Worm (Caenorhabditis elegans) whole organism, young adult: ENCODE results near the gene tgt-1.

ENCODE experiments used
- B0019.2 ChIP-seq: fragments of 200-800 bp; sonication (Bioruptor generic); conservative IDR thresholded peaks from 2 replicates; pipeline ENCODE4 v1.3.6; 2022; ENCODE audit warnings: missing genetic modification reagents, missing genetic modification characterization, missing compliant biosample characterization
- B0336.3 ChIP-seq: fragments of 200-800 bp; sonication (Bioruptor generic); IDR thresholded peaks from 2 replicates; pipeline ENCODE4 v1.3.6; 2022; ENCODE audit warnings: missing genetic modification characterization, missing compliant biosample characterization
- D2030.7 ChIP-seq: fragments of 200-800 bp; sonication (Bioruptor generic); IDR thresholded peaks from 2 replicates; pipeline ENCODE4 v1.3.6; 2022; ENCODE audit warnings: missing genetic modification reagents, missing genetic modification characterization, missing compliant biosample characterization
- F49E8.2 ChIP-seq: sonication (generic microtip); optimal IDR thresholded peaks from 3 replicates; lab custom pipeline; 2017; ENCODE audit warnings: missing genetic modification characterization, mild to moderate bottlenecking, missing compliant biosample characterization, antibody characterized with exemption, moderate library complexity; ENCODE audit not compliant: insufficient read depth
- F57C9.4 ChIP-seq: sonication (generic microtip); optimal IDR thresholded peaks from 2 replicates; lab custom pipeline; 2017; ENCODE audit warnings: mild to moderate bottlenecking, missing genetic modification characterization, missing compliant biosample characterization
- K11D2.4 ChIP-seq: fragments of 200-800 bp; sonication (Bioruptor generic); IDR thresholded peaks from 2 replicates; pipeline ENCODE4 v1.3.6; 2022; ENCODE audit warnings: missing genetic modification reagents, missing genetic modification characterization, missing compliant biosample characterization
- Y53G8AR.9 ChIP-seq: fragments of 200-800 bp; sonication (Bioruptor generic); conservative IDR thresholded peaks from 2 replicates; pipeline ENCODE4 v1.3.6; 2022; ENCODE audit warnings: missing genetic modification reagents, missing genetic modification characterization, missing compliant biosample characterization
- Y56A3A.18 ChIP-seq: fragments of 200-800 bp; sonication (Bioruptor generic); IDR thresholded peaks from 2 replicates; pipeline ENCODE4 v1.3.6; 2022; ENCODE audit warnings: missing genetic modification reagents, missing genetic modification characterization, missing compliant biosample characterization
- ama-1 ChIP-seq, 3 experiments: fragments of 150-350 bp in 1 of 3; sonication (generic microtip) in 2 of 3; optimal IDR thresholded peaks; 2 replicates each; lab custom pipeline; 2014 to 2018; ENCODE audit warnings: missing biosample characterization in 2 of 3, missing genetic modification characterization in 2 of 3, missing genetic modification reagents in 2 of 3
- aptf-3 ChIP-seq: fragments of 200-800 bp; sonication (Bioruptor generic); IDR thresholded peaks from 2 replicates; pipeline ENCODE4 v1.3.6; 2022; ENCODE audit warnings: missing genetic modification characterization, missing compliant biosample characterization
- attf-3 ChIP-seq: fragments of 200-800 bp; sonication (Bioruptor generic); conservative IDR thresholded peaks from 2 replicates; pipeline ENCODE4 v1.3.6; 2022; ENCODE audit warnings: missing genetic modification reagents, missing genetic modification characterization, missing compliant biosample characterization
- attf-6 ChIP-seq: fragments of 200-800 bp; sonication (Bioruptor generic); IDR thresholded peaks from 2 replicates; pipeline ENCODE4 v1.3.6; 2022; ENCODE audit warnings: missing genetic modification reagents, missing genetic modification characterization, missing compliant biosample characterization
- bed-1 ChIP-seq: fragments of 200-800 bp; sonication (Bioruptor generic); IDR thresholded peaks from 2 replicates; pipeline ENCODE4 v1.3.6; 2022; ENCODE audit warnings: missing genetic modification reagents, missing genetic modification characterization, missing compliant biosample characterization
- ceh-79 ChIP-seq: sonication (generic microtip); optimal IDR thresholded peaks from 2 replicates; lab custom pipeline; 2017; ENCODE audit warnings: mild to moderate bottlenecking, missing genetic modification characterization, missing compliant biosample characterization
- ceh-91 ChIP-seq: fragments of 200-800 bp; sonication (Bioruptor generic); IDR thresholded peaks from 2 replicates; pipeline ENCODE4 v1.3.6; 2022; ENCODE audit warnings: missing genetic modification reagents, missing genetic modification characterization, missing compliant biosample characterization
- dpff-1 ChIP-seq: sonication (generic microtip); optimal IDR thresholded peaks from 2 replicates; lab custom pipeline; 2017; ENCODE audit warnings: mild to moderate bottlenecking, missing genetic modification characterization, missing compliant biosample characterization
- dpl-1 ChIP-seq: fragments of 150-350 bp; optimal IDR thresholded peaks from 2 replicates; lab custom pipeline; 2014; ENCODE audit warnings: missing biosample characterization, missing genetic modification reagents, missing genetic modification characterization
- efl-1 ChIP-seq: fragments of 150-350 bp; optimal IDR thresholded peaks from 2 replicates; lab custom pipeline; 2014; ENCODE audit warnings: missing biosample characterization, missing genetic modification reagents, missing genetic modification characterization
- egl-18 ChIP-seq: fragments of 200-800 bp; sonication (Bioruptor generic); IDR thresholded peaks from 2 replicates; pipeline ENCODE4 v1.3.6; 2022; ENCODE audit warnings: missing genetic modification reagents, missing genetic modification characterization, missing compliant biosample characterization
- ekl-4 ChIP-seq: fragments of 200-800 bp; sonication (Bioruptor generic); IDR thresholded peaks from 2 replicates; pipeline ENCODE4 v1.3.6; 2022; ENCODE audit warnings: missing genetic modification reagents, missing genetic modification characterization, missing compliant biosample characterization
- fkh-3 ChIP-seq: sonication (generic microtip); optimal IDR thresholded peaks from 2 replicates; lab custom pipeline; 2016; ENCODE audit warnings: mild to moderate bottlenecking, missing genetic modification characterization, missing compliant biosample characterization
- hlh-12 ChIP-seq: sonication (generic microtip); optimal IDR thresholded peaks from 2 replicates; lab custom pipeline; 2016; ENCODE audit warnings: missing genetic modification characterization, missing compliant biosample characterization
- hlh-26 ChIP-seq: fragments of 200-800 bp; sonication (Bioruptor generic); conservative IDR thresholded peaks from 2 replicates; pipeline ENCODE4 v1.3.6; 2022; ENCODE audit warnings: missing genetic modification reagents, missing genetic modification characterization, missing compliant biosample characterization
- hmg-1.2 ChIP-seq: fragments of 200-800 bp; sonication (Bioruptor generic); IDR thresholded peaks from 2 replicates; pipeline ENCODE4 v1.3.6; 2022; ENCODE audit warnings: missing genetic modification reagents, missing genetic modification characterization, missing compliant biosample characterization
- hmg-20 ChIP-seq: fragments of 200-800 bp; sonication (Bioruptor generic); IDR thresholded peaks from 2 replicates; pipeline ENCODE4 v1.3.6; 2022; ENCODE audit warnings: missing genetic modification reagents, missing genetic modification characterization, missing compliant biosample characterization
- hrde-1 ChIP-seq: sonication (generic microtip); optimal IDR thresholded peaks from 2 replicates; lab custom pipeline; 2016; ENCODE audit warnings: missing genetic modification characterization, mild to moderate bottlenecking, missing compliant biosample characterization, moderate library complexity, missing genotype, missing genetic modification reagents, borderline replicate concordance
- hsf-1 ChIP-seq: fragments of 200-800 bp; sonication (Bioruptor generic); IDR thresholded peaks from 2 replicates; pipeline ENCODE4 v1.3.6; 2022; ENCODE audit warnings: missing genetic modification reagents, missing genetic modification characterization, missing compliant biosample characterization
- lag-1 ChIP-seq: fragments of 200-800 bp; sonication (Bioruptor generic); IDR thresholded peaks from 2 replicates; pipeline ENCODE4 v1.3.6; 2022; ENCODE audit warnings: missing genetic modification reagents, missing genetic modification characterization, missing compliant biosample characterization
- let-526 ChIP-seq: fragments of 200-800 bp; sonication (Bioruptor generic); IDR thresholded peaks from 2 replicates; pipeline ENCODE4 v1.3.6; 2022; ENCODE audit warnings: missing genetic modification reagents, missing genetic modification characterization, missing compliant biosample characterization
- lsl-1 ChIP-seq: fragments of 200-800 bp; sonication (Bioruptor generic); optimal IDR thresholded peaks from 2 replicates; lab custom pipeline; 2018; ENCODE audit warnings: mild to moderate bottlenecking, missing genetic modification characterization, moderate library complexity, missing compliant biosample characterization
- madf-10 ChIP-seq: sonication (generic microtip); optimal IDR thresholded peaks from 2 replicates; lab custom pipeline; 2016; ENCODE audit warnings: mild to moderate bottlenecking, missing genetic modification characterization, missing compliant biosample characterization
- madf-8 ChIP-seq: fragments of 200-800 bp; sonication (Bioruptor generic); conservative IDR thresholded peaks from 2 replicates; pipeline ENCODE4 v1.3.6; 2022; ENCODE audit warnings: missing genetic modification reagents, missing genetic modification characterization, missing compliant biosample characterization
- mcd-1 ChIP-seq: fragments of 200-800 bp; sonication (Bioruptor generic); IDR thresholded peaks from 2 replicates; pipeline ENCODE4 v1.3.6; 2022; ENCODE audit warnings: missing genetic modification reagents, missing genetic modification characterization, missing compliant biosample characterization
- mel-28 ChIP-seq: sonication (generic microtip); optimal IDR thresholded peaks from 2 replicates; lab custom pipeline; 2016; ENCODE audit warnings: borderline replicate concordance, mild to moderate bottlenecking, missing genetic modification characterization, missing compliant biosample characterization
- mes-4 ChIP-seq: sonication (generic microtip); optimal IDR thresholded peaks from 2 replicates; lab custom pipeline; 2016; ENCODE audit warnings: missing genotype, missing genetic modification characterization, missing compliant biosample characterization
- nfya-2 ChIP-seq: fragments of 200-800 bp; sonication (Bioruptor generic); IDR thresholded peaks from 2 replicates; pipeline ENCODE4 v1.3.6; 2022; ENCODE audit warnings: missing genetic modification reagents, missing genetic modification characterization, missing compliant biosample characterization
- nhr-179 ChIP-seq: sonication (generic microtip); optimal IDR thresholded peaks from 2 replicates; lab custom pipeline; 2016; ENCODE audit warnings: mild to moderate bottlenecking, missing genetic modification characterization, missing compliant biosample characterization
- rec-8 ChIP-seq, 2 experiments: sonication (generic microtip); optimal IDR thresholded peaks; 2 replicates each; lab custom pipeline; 2016; ENCODE audit warnings: mild to moderate bottlenecking in 2 of 2, missing genetic modification characterization in 2 of 2, missing genetic modification reagents in 2 of 2, missing genotype in 2 of 2, missing biosample characterization in 1 of 2, missing compliant biosample characterization in 1 of 2, moderate library complexity in 1 of 2
- repo-1 ChIP-seq: sonication (generic microtip); optimal IDR thresholded peaks from 2 replicates; lab custom pipeline; 2017; ENCODE audit warnings: mild to moderate bottlenecking, missing genetic modification characterization, missing compliant biosample characterization
- snpc-1.3 ChIP-seq: sonication (generic microtip); optimal IDR thresholded peaks from 2 replicates; lab custom pipeline; 2017; ENCODE audit warnings: missing genetic modification characterization, mild to moderate bottlenecking, missing compliant biosample characterization, antibody characterized with exemption, moderate library complexity, missing genotype, missing genetic modification reagents; ENCODE audit not compliant: insufficient read depth
- snpc-4 ChIP-seq, 5 experiments: fragments of 150-350 bp in 1 of 5; sonication (generic microtip) in 4 of 5; optimal IDR thresholded peaks; 2 replicates each; lab custom pipeline; 2014 to 2018; ENCODE audit warnings: missing genetic modification characterization in 5 of 5, missing biosample characterization in 3 of 5, antibody characterized with exemption in 2 of 5, mild to moderate bottlenecking in 2 of 5, missing compliant biosample characterization in 2 of 5, missing genotype in 2 of 5, moderate library complexity in 2 of 5, missing genetic modification reagents in 1 of 5
- tbx-9 ChIP-seq: sonication (generic microtip); optimal IDR thresholded peaks from 2 replicates; lab custom pipeline; 2016; ENCODE audit warnings: borderline replicate concordance, missing genetic modification characterization, inconsistent platforms, missing compliant biosample characterization
- xnd-1 ChIP-seq: sonication (generic microtip); optimal IDR thresholded peaks from 2 replicates; lab custom pipeline; 2016; ENCODE audit warnings: missing genotype, missing genetic modification reagents, missing genetic modification characterization, missing compliant biosample characterization
- zfh-2 ChIP-seq: fragments of 200-800 bp; sonication (Bioruptor generic); conservative IDR thresholded peaks from 2 replicates; pipeline ENCODE4 v1.3.6; 2022; ENCODE audit warnings: missing genetic modification reagents, missing genetic modification characterization, missing compliant biosample characterization
- ztf-6 ChIP-seq: fragments of 200-800 bp; sonication (Bioruptor generic); IDR thresholded peaks from 2 replicates; pipeline ENCODE4 v1.3.6; 2022; ENCODE audit warnings: missing genetic modification reagents, missing genetic modification characterization, missing compliant biosample characterization

Gene tgt-1

ce11 chrIV:11961485-11962255 is 2.1 kb upstream of the tgt-1 start, which contains the start of gene ZK829.7:
ZK829.7 (minus strand) TSS chrIV:11961535.
- TF ChIP-seq hrde-1 (tag; lab: Kevin White, UChicago) (no peak), bed-1 (no peak), tbx-9 (tag; lab: Kevin White, UChicago) (no peak), lag-1 (no peak), mcd-1 (peak; percentile 67), lsl-1 (GFP tag; lab: Kevin White, UChicago) (peak; percentile 55), ekl-4 (peak; percentile 38; the same call in 1 of the 2 replicates), attf-3 (GFP tag; lab: Robert Waterston, UW) (peak; percentile 54; the same call in 1 of the 2 replicates), fkh-3 (no peak), efl-1 (GFP tag; lab: Kevin White, UChicago) (peak; percentile 82), mel-28 (no peak), let-526 (GFP tag; lab: Robert Waterston, UW) (no peak), hsf-1 (GFP tag; lab: Robert Waterston, UW) (no peak), madf-10 (tag; lab: Kevin White, UChicago) (no peak), rec-8 (tag; optimal IDR thresholded peaks at IDR 0.05; lab: Kevin White, UChicago) (no peak), madf-8 (GFP tag; lab: Robert Waterston, UW) (peak; percentile 38), nhr-179 (tag; lab: Kevin White, UChicago) (no peak), xnd-1 (tag; lab: Kevin White, UChicago) (peak; percentile 45), Y56A3A.18 (GFP tag; lab: Robert Waterston, UW) (0 out of 2 replicates have a peak, but pooled peaks have one; percentile 57), ama-1 (optimal IDR thresholded peaks at IDR 0.05; lab: Kevin White, UChicago) (no peak), ama-1 (GFP tag; optimal IDR thresholded peaks at IDR 0.05; lab: Kevin White, UChicago) (no peak), Y53G8AR.9 (GFP tag; lab: Robert Waterston, UW) (0 out of 2 replicates have a peak, but pooled peaks have one; percentile 21), hmg-20 (no peak), repo-1 (tag; lab: Kevin White, UChicago) (peak; percentile 12), mes-4 (tag; lab: Kevin White, UChicago) (no peak), aptf-3 (no peak), F49E8.2 (tag; lab: Kevin White, UChicago) (peak; percentile 30), hlh-12 (tag; lab: Kevin White, UChicago) (no peak), F57C9.4 (tag; lab: Kevin White, UChicago) (no peak), B0336.3 (GFP tag; lab: Robert Waterston, UW) (peak; percentile 50; the same call in 1 of the 2 replicates), nfya-2 (no peak), hlh-26 (no peak), attf-6 (GFP tag; lab: Robert Waterston, UW) (0 out of 2 replicates have a peak, but pooled peaks have one; percentile 42), hmg-1.2 (GFP tag; lab: Robert Waterston, UW) (peak; percentile 20; the same call in 1 of the 2 replicates), ztf-6 (GFP tag; lab: Robert Waterston, UW) (no peak), snpc-1.3 (tag; lab: Kevin White, UChicago) (peak; percentile 53), ceh-79 (tag; lab: Kevin White, UChicago) (no peak), ceh-91 (GFP tag; lab: Robert Waterston, UW) (no peak), B0019.2 (GFP tag; lab: Robert Waterston, UW) (no peak), dpl-1 (GFP tag; lab: Kevin White, UChicago) (peak; percentile 81), K11D2.4 (GFP tag; lab: Robert Waterston, UW) (no peak; the same call in 1 of the 2 replicates), snpc-4 (GFP tag; optimal IDR thresholded peaks at IDR 0.05; lab: Kevin White, UChicago) (no peak), snpc-4 (tag; optimal IDR thresholded peaks at IDR 0.05; lab: Kevin White, UChicago) (peak; percentile 24 to 58 (median 40)), D2030.7 (no peak), dpff-1 (tag; lab: Kevin White, UChicago) (no peak), egl-18 (GFP tag; lab: Robert Waterston, UW) (no peak), zfh-2 (GFP tag; lab: Robert Waterston, UW) (no peak)
